Worm (Caenorhabditis elegans): ENCODE data around the gene tdo-2.

ce11 chrIII:5951589-5952378, 32.0 kb upstream of the tdo-2 start:
- TF ChIP-seq F13C5.2 (tag; optimal IDR thresholded peaks at IDR 0.05) = no peak
- TF ChIP-seq ets-7 (tag; optimal IDR thresholded peaks at IDR 0.05) = no peak
- TF ChIP-seq ama-1 (optimal IDR thresholded peaks at IDR 0.05) = no peak
- no peak for TF ChIP-seq ceh-36 (tag; optimal IDR thresholded peaks at IDR 0.05)
- TF ChIP-seq flt-1 (GFP tag; IDR thresholded peaks at IDR 0.05) = no peak
